Worm (Caenorhabditis elegans): Measurements from ENCODE around the gene nhr-269.
A peak's percentile ranks its signal among the peaks of the same experiment; 100 is the strongest.

The nhr-269 gene

DNA sequence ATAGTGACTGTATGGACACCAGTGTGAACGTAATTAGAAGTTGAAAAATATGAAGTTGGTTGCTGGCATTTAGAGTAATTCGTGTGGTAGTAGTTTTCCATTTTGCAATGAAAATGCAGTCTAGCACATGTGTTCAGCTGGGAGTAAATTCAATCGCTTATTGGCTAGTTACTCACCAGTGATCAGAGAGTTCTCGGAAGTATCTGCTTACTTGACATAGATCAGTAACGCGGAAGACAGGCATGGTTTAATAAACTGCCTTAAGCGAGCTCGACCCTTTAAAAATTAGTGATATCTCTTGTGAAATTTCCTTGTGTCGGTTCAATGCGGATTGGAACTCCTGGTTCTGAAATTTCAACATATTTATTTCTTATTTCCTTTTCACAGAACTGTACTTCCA lies 6.6 kb upstream of the nhr-269 start, which contains the start of gene srh-52:
Gene srh-52, minus strand, starts transcription at position 101 of the 400 bp plus-strand sequence.
- TF ChIP-seq mls-2 (tag; optimal IDR thresholded peaks at IDR 0.05) (no peak), unc-39 (tag; optimal IDR thresholded peaks at IDR 0.05) (no peak), mep-1 (tag; optimal IDR thresholded peaks at IDR 0.05) (no peak), sem-2 (GFP tag; optimal IDR thresholded peaks at IDR 0.05) (no peak), elt-1 (tag; optimal IDR thresholded peaks at IDR 0.05; ENCODE audit: borderline replicate concordance, insufficient read depth) (no peak)

DNA sequence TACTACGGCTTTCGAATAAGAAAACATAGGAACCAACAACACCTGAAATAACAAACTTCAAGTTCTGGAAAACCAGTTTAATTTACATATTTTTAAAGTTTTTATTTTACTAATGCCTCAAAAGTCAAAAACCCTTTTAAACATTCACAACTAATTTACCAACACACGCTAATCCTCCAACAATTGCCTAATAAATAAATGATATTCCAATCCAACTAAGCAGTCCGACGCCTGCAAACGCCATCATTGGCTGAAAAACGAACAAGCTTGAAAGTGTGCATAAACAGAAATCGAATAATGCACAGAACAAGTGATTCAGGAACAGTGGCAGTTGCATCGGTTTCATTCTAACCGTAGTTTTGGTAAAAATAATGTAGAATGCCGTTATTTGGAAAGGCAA lies 1.8 kb downstream of the nhr-269 start:
- TF ChIP-seq mls-2 (tag; optimal IDR thresholded peaks at IDR 0.05) = no peak
- TF ChIP-seq ceh-43 (GFP tag; optimal IDR thresholded peaks at IDR 0.05) = no peak
- TF ChIP-seq nhr-76 (tag; optimal IDR thresholded peaks at IDR 0.05) = no peak
- TF ChIP-seq ztf-11 (tag; optimal IDR thresholded peaks at IDR 0.05) = no peak
- TF ChIP-seq unc-39 (tag; optimal IDR thresholded peaks at IDR 0.05) = no peak
- no peak for TF ChIP-seq pha-4 (tag; optimal IDR thresholded peaks at IDR 0.05)
- TF ChIP-seq lin-13 (tag; optimal IDR thresholded peaks at IDR 0.05) = no peak
- no peak for TF ChIP-seq unc-62 (GFP tag; optimal IDR thresholded peaks at IDR 0.05)
- TF ChIP-seq blmp-1 (tag; optimal IDR thresholded peaks at IDR 0.05) = no peak
- TF ChIP-seq snpc-4 (tag; optimal IDR thresholded peaks at IDR 0.05) = no peak
- no peak for TF ChIP-seq sptf-1 (tag; optimal IDR thresholded peaks at IDR 0.05)
- TF ChIP-seq flh-1 (GFP tag; optimal IDR thresholded peaks at IDR 0.05) = no peak
- TF ChIP-seq elt-3 (tag; optimal IDR thresholded peaks at IDR 0.05) = no peak
- no peak for TF ChIP-seq cnd-1 (tag; optimal IDR thresholded peaks at IDR 0.05)
- TF ChIP-seq nhr-28 (tag; optimal IDR thresholded peaks at IDR 0.05) = no peak
- no peak for TF ChIP-seq mab-5 (tag; optimal IDR thresholded peaks at IDR 0.05)
- no peak for TF ChIP-seq zip-8 (tag; optimal IDR thresholded peaks at IDR 0.05)
- TF ChIP-seq drap-1 (GFP tag; optimal IDR thresholded peaks at IDR 0.05) = no peak

DNA sequence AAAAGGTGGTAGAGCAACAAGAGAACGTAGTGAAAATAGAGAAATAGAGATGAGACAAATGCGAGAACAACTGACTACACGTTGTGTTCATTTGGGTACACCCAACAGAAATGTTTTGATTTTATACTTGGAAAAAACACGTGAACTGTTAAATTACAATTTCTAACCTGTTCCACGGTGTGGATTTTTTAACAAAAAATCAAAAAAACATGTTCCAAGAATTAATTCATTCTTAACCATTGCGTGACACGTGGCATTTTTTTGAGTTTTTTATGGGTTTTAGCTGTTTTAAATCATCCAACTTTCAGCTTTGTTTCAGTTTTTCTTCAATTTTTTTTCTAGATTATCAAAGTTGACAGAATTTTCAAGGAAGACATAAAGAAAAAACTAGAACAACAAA lies 8.2 kb downstream of the nhr-269 start, which contains the start of gene ech-1.1:
Gene ech-1.1, minus strand, starts transcription at position 101 of the 400 bp plus-strand sequence.
- peak; percentile 32 for TF ChIP-seq hlh-1 (tag; optimal IDR thresholded peaks at IDR 0.05)

DNA sequence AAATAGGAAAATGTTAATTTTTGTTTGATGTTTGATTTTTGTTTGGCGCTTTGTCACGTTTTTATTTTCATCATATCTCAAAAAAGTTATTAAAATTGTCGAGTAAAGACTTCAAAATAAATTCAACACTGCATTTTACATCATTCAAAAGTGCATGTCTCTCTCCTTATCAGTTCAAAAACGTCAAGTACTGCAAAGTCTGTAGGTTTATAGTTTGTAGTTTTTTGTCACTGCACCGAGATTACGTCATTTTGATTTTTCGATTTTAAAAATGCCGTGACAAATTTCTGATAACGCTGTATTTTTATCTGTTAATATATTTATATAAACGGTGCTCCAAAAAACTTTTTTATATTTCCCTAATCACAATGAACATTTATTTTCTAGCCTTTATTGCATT lies 15.0 kb downstream of the nhr-269 start, which contains the start of gene C29F3.7:
Gene C29F3.7, plus strand, starts transcription at position 254 of the 400 bp plus-strand sequence.
- TF ChIP-seq lsy-2 (tag; optimal IDR thresholded peaks at IDR 0.05) = no peak
- no peak for TF ChIP-seq nhr-76 (tag; optimal IDR thresholded peaks at IDR 0.05)

DNA sequence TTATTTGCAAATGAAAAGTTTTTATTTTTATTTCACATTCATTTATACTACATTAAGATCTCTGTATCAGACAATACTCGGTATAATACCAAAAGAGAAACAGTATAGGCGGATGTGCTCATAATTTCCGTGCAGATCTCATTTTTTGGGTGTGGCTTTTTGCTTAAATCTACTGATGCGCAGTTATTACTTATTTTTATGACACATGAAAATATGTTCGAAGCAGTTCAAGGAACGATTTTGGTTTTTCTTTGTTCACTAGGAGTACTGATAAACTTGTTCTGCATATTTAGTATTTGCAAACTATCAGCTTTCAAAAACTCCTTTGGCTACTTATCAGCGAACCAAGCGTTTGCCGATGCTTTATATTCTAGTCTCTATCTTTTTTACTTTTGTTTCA lies 17.2 kb downstream of the nhr-269 start, which contains the start of gene srx-58:
Gene srx-58, plus strand, starts transcription at position 301 of the 400 bp plus-strand sequence.
- no peak for TF ChIP-seq elt-3 (tag; optimal IDR thresholded peaks at IDR 0.05)
- TF ChIP-seq ham-2 (GFP tag; optimal IDR thresholded peaks at IDR 0.05) = no peak
- TF ChIP-seq lin-32 (GFP tag; optimal IDR thresholded peaks at IDR 0.05) = no peak
- no peak for TF ChIP-seq flh-1 (GFP tag; optimal IDR thresholded peaks at IDR 0.05)
- TF ChIP-seq ceh-43 (GFP tag; optimal IDR thresholded peaks at IDR 0.05) = no peak
- no peak for TF ChIP-seq lsy-2 (tag; optimal IDR thresholded peaks at IDR 0.05)
- TF ChIP-seq sptf-1 (tag; optimal IDR thresholded peaks at IDR 0.05) = no peak
- TF ChIP-seq ceh-83 (GFP tag; optimal IDR thresholded peaks at IDR 0.05) = no peak
- TF ChIP-seq sem-2 (GFP tag; optimal IDR thresholded peaks at IDR 0.05) = no peak
- no peak for TF ChIP-seq zip-8 (tag; optimal IDR thresholded peaks at IDR 0.05)
- TF ChIP-seq mep-1 (tag; optimal IDR thresholded peaks at IDR 0.05) = no peak
- TF ChIP-seq mls-2 (tag; optimal IDR thresholded peaks at IDR 0.05) = no peak

DNA sequence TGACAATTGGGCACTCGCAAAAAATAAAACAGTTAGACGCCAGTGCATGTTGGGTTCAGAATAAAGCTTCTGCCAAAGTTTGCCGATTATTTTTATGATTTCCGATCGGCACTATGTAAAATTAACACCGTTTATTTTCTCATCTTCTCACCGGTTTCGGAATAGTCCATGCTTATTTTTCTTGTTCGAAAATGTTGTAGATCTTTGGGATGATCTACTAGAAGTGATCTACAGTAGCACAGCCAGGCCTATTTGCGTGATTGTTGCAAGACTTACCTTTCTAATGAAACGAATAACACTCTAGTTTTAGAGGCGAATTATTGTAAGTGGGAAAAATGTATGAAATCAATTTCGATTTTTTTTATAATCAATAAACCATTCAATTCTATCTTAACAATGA lies 19.0 kb downstream of the nhr-269 start, which contains the start of gene clec-231:
Gene clec-231, minus strand, starts transcription at position 101 of the 400 bp plus-strand sequence.
- TF ChIP-seq ceh-39 (tag; optimal IDR thresholded peaks at IDR 0.05) = no peak
- TF ChIP-seq drap-1 (GFP tag; optimal IDR thresholded peaks at IDR 0.05) = no peak
- no peak for TF ChIP-seq snpc-4 (tag; optimal IDR thresholded peaks at IDR 0.05)
- no peak for TF ChIP-seq lsy-2 (tag; optimal IDR thresholded peaks at IDR 0.05)
- no peak for TF ChIP-seq nhr-237 (tag; optimal IDR thresholded peaks at IDR 0.05)
- TF ChIP-seq M03D4.4 (tag; optimal IDR thresholded peaks at IDR 0.05) = no peak
- no peak for TF ChIP-seq sem-2 (GFP tag; optimal IDR thresholded peaks at IDR 0.05)
- no peak for TF ChIP-seq cnd-1 (tag; optimal IDR thresholded peaks at IDR 0.05)
- no peak for TF ChIP-seq elt-1 (tag; optimal IDR thresholded peaks at IDR 0.05; ENCODE audit: borderline replicate concordance, insufficient read depth)
- TF ChIP-seq lin-32 (GFP tag; optimal IDR thresholded peaks at IDR 0.05) = no peak
- TF ChIP-seq sptf-1 (tag; optimal IDR thresholded peaks at IDR 0.05) = no peak
- TF ChIP-seq mab-5 (tag; optimal IDR thresholded peaks at IDR 0.05) = no peak
- no peak for TF ChIP-seq ztf-11 (tag; optimal IDR thresholded peaks at IDR 0.05)
- TF ChIP-seq ham-2 (GFP tag; optimal IDR thresholded peaks at IDR 0.05) = no peak
- no peak for TF ChIP-seq hlh-1 (tag; optimal IDR thresholded peaks at IDR 0.05)
- TF ChIP-seq unc-39 (tag; optimal IDR thresholded peaks at IDR 0.05) = no peak
- no peak for TF ChIP-seq ceh-83 (GFP tag; optimal IDR thresholded peaks at IDR 0.05)
- TF ChIP-seq tbx-8 (GFP tag; optimal IDR thresholded peaks at IDR 0.05) = no peak
- TF ChIP-seq nhr-2 (tag; optimal IDR thresholded peaks at IDR 0.05) = no peak

Measured in whole organism, mixed stage, embryonic.